Worm (Caenorhabditis elegans) whole organism, mixed stage, embryonic: Measurements from ENCODE around the gene Y55F3BL.6.

Experiments
- hlh-1 ChIP-seq: fragments of 150-350 bp; optimal IDR thresholded peaks from 2 replicates; lab custom pipeline; 2014; ENCODE audit warnings: missing biosample characterization, missing genetic modification reagents, missing genetic modification characterization
- nhr-28 ChIP-seq: fragments of 150-350 bp; optimal IDR thresholded peaks from 2 replicates; lab custom pipeline; 2014; ENCODE audit warnings: missing biosample characterization, missing genetic modification characterization
- snpc-4 ChIP-seq: fragments of 150-350 bp; optimal IDR thresholded peaks from 2 replicates; lab custom pipeline; 2014; ENCODE audit warnings: missing biosample characterization, missing genetic modification characterization
- unc-62 ChIP-seq: fragments of 150-350 bp; optimal IDR thresholded peaks from 2 replicates; lab custom pipeline; 2014; ENCODE audit warnings: missing biosample characterization, missing genetic modification reagents, missing genetic modification characterization
- ztf-11 ChIP-seq: fragments of 150-350 bp; optimal IDR thresholded peaks from 2 replicates; lab custom pipeline; 2014; ENCODE audit warnings: missing biosample characterization, missing genetic modification characterization

DNA sequence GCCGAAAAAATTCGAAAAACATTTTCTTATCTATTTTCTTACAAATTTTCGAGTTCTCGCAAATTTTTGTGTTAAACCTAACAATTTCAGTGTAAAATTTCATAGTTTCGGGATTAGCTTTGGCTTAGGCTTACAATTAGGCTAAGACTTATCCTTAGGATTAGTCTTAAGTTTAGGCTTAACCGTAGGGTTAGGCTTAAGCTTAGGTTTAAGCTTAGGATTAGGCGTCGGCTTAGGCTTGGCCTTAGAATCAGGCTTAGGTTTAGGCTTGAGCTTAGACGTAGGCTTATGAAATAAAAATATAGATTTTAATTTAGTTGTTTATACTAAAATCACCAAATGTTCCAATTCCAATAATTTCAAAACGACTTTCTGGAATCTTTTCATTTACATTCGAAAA lies 49.2 kb upstream of the Y55F3BL.6 start:
- no peak for TF ChIP-seq ztf-11 (tag; lab: Kevin White, UChicago)
- TF ChIP-seq nhr-28 (tag; lab: Kevin White, UChicago), result no peak
- no peak for TF ChIP-seq unc-62
- TF ChIP-seq snpc-4 (tag; lab: Kevin White, UChicago), result no peak
- TF ChIP-seq hlh-1 (tag; lab: Kevin White, UChicago), result no peak
